Worm (Caenorhabditis elegans): Measurements from ENCODE around the gene gly-6.

ce11 chrIII:4277762-4278161, 53.3 kb downstream of the gly-6 start:
- no peak for TF ChIP-seq egl-27 (tag; optimal IDR thresholded peaks at IDR 0.05)
- no peak for TF ChIP-seq tbx-2 (tag; optimal IDR thresholded peaks at IDR 0.05)
- TF ChIP-seq nhr-237 (tag; optimal IDR thresholded peaks at IDR 0.05) = no peak
- no peak for TF ChIP-seq unc-62 (GFP tag; optimal IDR thresholded peaks at IDR 0.05)
- no peak for TF ChIP-seq pag-3 (tag; optimal IDR thresholded peaks at IDR 0.05; ENCODE audit: borderline replicate concordance, insufficient read depth)
- no peak for TF ChIP-seq fos-1 (tag; optimal IDR thresholded peaks at IDR 0.05)
- no peak for TF ChIP-seq snpc-4 (tag; optimal IDR thresholded peaks at IDR 0.05)
- no peak for TF ChIP-seq jun-1 (tag; optimal IDR thresholded peaks at IDR 0.05)
- TF ChIP-seq ceh-82 (tag; optimal IDR thresholded peaks at IDR 0.05) = no peak
- TF ChIP-seq dpl-1 (GFP tag; optimal IDR thresholded peaks at IDR 0.05) = no peak
- no peak for TF ChIP-seq nhr-76 (tag; optimal IDR thresholded peaks at IDR 0.05)
- no peak for TF ChIP-seq aly-2 (tag; optimal IDR thresholded peaks at IDR 0.05)
